Worm (Caenorhabditis elegans) whole organism, early embryonic: ENCODE data around the gene F53C11.1.

Experiments used
- B0310.2 ChIP-seq: sonication (generic microtip); optimal IDR thresholded peaks from 2 replicates; lab custom pipeline; 2016; ENCODE audit warnings: mild to moderate bottlenecking, missing genetic modification characterization, missing compliant biosample characterization
- F13C5.2 ChIP-seq: sonication (generic microtip); optimal IDR thresholded peaks from 2 replicates; lab custom pipeline; 2017; ENCODE audit warnings: mild to moderate bottlenecking, missing genetic modification characterization, inconsistent platforms, missing compliant biosample characterization
- aly-1 ChIP-seq: sonication (generic microtip); optimal IDR thresholded peaks from 2 replicates; lab custom pipeline; 2016; ENCODE audit warnings: missing genetic modification characterization, missing compliant biosample characterization
- ama-1 ChIP-seq: fragments of 150-350 bp; optimal IDR thresholded peaks from 2 replicates; lab custom pipeline; 2014
- ceh-13 ChIP-seq: fragments of 200-800 bp; sonication (Bioruptor generic); optimal IDR thresholded peaks from 2 replicates; lab custom pipeline; 2018; ENCODE audit warnings: mild to moderate bottlenecking, missing genetic modification characterization, missing compliant biosample characterization
- ceh-36 ChIP-seq: sonication (generic microtip); optimal IDR thresholded peaks from 2 replicates; lab custom pipeline; 2016; ENCODE audit warnings: missing genetic modification characterization, inconsistent platforms, missing compliant biosample characterization
- ets-7 ChIP-seq: sonication (generic microtip); optimal IDR thresholded peaks from 2 replicates; lab custom pipeline; 2016; ENCODE audit warnings: missing genotype, missing genetic modification characterization, missing compliant biosample characterization
- flt-1 ChIP-seq: fragments of 200-800 bp; sonication (Bioruptor generic); IDR thresholded peaks from 2 replicates; pipeline ENCODE4 v1.3.6; 2022; ENCODE audit warnings: missing genetic modification characterization, missing compliant biosample characterization
- hmbx-1 ChIP-seq: sonication (generic microtip); optimal IDR thresholded peaks from 2 replicates; lab custom pipeline; 2016; ENCODE audit warnings: mild to moderate bottlenecking, missing genetic modification characterization, missing compliant biosample characterization
- hmg-4 ChIP-seq: fragments of 200-800 bp; sonication (Bioruptor generic); optimal IDR thresholded peaks from 2 replicates; lab custom pipeline; 2018; ENCODE audit warnings: mild to moderate bottlenecking, missing genetic modification characterization, missing compliant biosample characterization
- hnd-1 ChIP-seq: sonication (generic microtip); optimal IDR thresholded peaks from 2 replicates; lab custom pipeline; 2016; ENCODE audit warnings: missing genetic modification characterization, missing compliant biosample characterization
- pes-1 ChIP-seq: fragments of 200-800 bp; sonication (Bioruptor generic); IDR thresholded peaks from 2 replicates; pipeline ENCODE4 v1.3.6; 2022; ENCODE audit warnings: missing genetic modification reagents, missing genetic modification characterization, missing compliant biosample characterization
- scrt-1 ChIP-seq: fragments of 200-800 bp; sonication (Bioruptor generic); IDR thresholded peaks from 2 replicates; pipeline ENCODE4 v1.3.6; 2022; ENCODE audit warnings: missing genetic modification characterization, missing compliant biosample characterization
- sea-1 ChIP-seq: fragments of 200-800 bp; sonication (Bioruptor generic); conservative IDR thresholded peaks from 2 replicates; pipeline ENCODE4 v1.3.6; 2022; ENCODE audit warnings: missing genetic modification characterization, missing compliant biosample characterization
- tbx-11 ChIP-seq: fragments of 200-800 bp; sonication (Bioruptor generic); IDR thresholded peaks from 2 replicates; pipeline ENCODE4 v1.3.6; 2022; ENCODE audit warnings: missing genetic modification characterization, missing compliant biosample characterization
- tbx-37 ChIP-seq: fragments of 200-800 bp; sonication (Bioruptor generic); conservative IDR thresholded peaks from 2 replicates; pipeline ENCODE4 v1.3.6; 2022; ENCODE audit warnings: missing genetic modification reagents, missing genetic modification characterization, missing compliant biosample characterization
- tra-4 ChIP-seq: sonication (generic microtip); optimal IDR thresholded peaks from 2 replicates; lab custom pipeline; 2017; ENCODE audit warnings: missing genetic modification characterization, missing compliant biosample characterization

F53C11.1 gene

DNA sequence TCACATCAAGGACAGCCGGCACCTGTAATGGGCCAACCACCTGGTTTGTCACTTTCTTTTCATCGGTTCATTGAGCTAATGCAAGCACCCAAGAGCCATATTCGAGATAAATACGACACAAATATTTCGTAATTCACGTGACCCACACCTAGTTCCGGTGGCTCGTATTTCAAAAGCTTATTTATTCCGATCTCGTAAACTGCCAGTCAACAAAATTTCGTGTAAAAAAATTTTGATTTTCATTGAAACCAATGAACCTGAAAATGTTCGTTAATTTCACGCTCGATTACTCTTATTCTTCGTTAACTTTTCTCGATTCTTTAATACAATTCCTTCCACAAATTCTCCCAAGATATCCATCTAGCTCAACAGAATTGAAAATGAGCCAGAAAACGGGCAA, 14.5 kb downstream of the F53C11.1 start:
- TF ChIP-seq aly-1: no peak
- no peak for TF ChIP-seq tra-4 (tag; lab: Kevin White, UChicago)
- TF ChIP-seq B0310.2 (tag; lab: Kevin White, UChicago): no peak
- no peak for TF ChIP-seq tbx-37 (GFP tag; lab: Robert Waterston, UW)
- TF ChIP-seq ama-1: no peak
- TF ChIP-seq sea-1: no peak
- no peak for TF ChIP-seq F13C5.2
- TF ChIP-seq pes-1: no peak

DNA sequence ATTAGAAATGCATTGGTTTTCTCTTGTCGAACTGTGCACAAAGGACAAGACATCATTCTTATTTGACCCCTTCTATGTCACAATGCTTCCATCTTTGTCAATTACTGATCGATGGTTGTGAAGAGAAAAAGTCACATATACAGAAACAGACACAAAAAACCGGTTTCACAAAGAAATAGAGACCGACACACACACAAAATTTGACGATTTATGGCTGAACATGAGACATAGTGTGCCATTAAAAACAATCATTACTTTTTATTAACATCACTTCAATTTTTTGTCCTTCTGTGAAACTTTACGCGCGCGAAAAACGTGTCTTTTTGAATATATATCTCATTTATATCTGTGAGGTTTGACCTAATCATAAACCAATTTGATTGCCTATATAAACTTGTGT, 15.0 kb downstream of the F53C11.1 start:
- TF ChIP-seq F13C5.2 (no peak), hmbx-1 (no peak), ceh-36 (tag; lab: Kevin White, UChicago) (no peak), sea-1 (no peak), hnd-1 (tag; lab: Kevin White, UChicago) (no peak), ets-7 (no peak), flt-1 (GFP tag; lab: Robert Waterston, UW) (no peak), tra-4 (tag; lab: Kevin White, UChicago) (no peak), scrt-1 (GFP tag; lab: Robert Waterston, UW) (no peak)

DNA sequence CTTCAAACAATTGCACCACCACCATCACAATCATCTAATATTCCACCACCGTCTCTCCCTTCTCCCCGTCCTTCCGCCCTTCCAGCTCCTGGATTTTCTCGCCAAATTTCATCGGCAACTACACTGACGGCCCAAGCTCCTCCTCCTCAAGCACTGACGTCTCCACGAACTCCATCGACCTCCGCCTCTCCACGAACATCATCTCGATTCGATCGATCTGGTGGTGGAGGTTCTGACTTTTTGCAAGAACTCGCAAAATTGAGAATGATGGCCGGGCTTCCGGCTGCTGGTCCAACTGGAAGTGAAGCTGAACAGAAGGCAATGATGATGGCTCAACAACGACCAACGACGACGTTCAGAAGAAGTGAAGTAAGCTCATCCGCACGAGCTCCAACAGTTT, 18.4 kb downstream of the F53C11.1 start:
- TF ChIP-seq tbx-11 (GFP tag; lab: Robert Waterston, UW): no peak
- TF ChIP-seq tra-4 (tag; lab: Kevin White, UChicago): no peak
- TF ChIP-seq ets-7: no peak
- TF ChIP-seq hmg-4: no peak
- no peak for TF ChIP-seq ceh-13 (GFP tag; lab: Kevin White, UChicago)
- TF ChIP-seq B0310.2 (tag; lab: Kevin White, UChicago): no peak
- TF ChIP-seq tbx-37 (GFP tag; lab: Robert Waterston, UW): no peak
- no peak for TF ChIP-seq hnd-1 (tag; lab: Kevin White, UChicago)
- no peak for TF ChIP-seq sea-1

DNA sequence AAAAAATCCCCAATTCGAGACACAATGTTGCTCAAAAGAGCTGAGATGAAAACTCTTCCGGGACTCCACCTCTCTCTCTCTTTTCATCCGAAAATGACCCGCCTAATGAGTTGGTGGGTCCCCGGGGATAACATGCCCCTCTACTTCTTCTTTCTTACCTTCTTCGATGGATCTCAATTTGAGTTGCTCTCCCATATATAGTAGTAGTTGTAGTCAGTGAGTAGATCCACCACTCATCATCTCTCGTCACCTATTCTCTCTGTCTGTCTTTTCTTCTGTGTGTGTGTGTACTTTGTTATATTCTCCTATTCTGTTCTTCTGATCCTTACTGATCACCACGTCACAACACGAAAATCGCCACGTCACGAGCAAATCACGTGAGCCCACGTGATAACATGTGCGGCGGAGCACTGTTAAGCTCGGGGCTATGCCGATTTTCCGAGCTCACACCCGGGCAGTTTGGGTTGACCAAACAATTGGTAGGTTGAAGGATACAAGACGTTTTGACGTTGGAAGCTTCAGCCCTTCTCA, 20.7 kb downstream of the F53C11.1 start, which contains the start of gene twk-32:
TSS of gene twk-32 (plus strand) at position 396 of the 531 bp plus-strand sequence.
- TF ChIP-seq scrt-1 (GFP tag; lab: Robert Waterston, UW) (no peak), F13C5.2 (no peak), ets-7 (no peak), sea-1 (no peak), B0310.2 (tag; lab: Kevin White, UChicago) (no peak), tbx-37 (GFP tag; lab: Robert Waterston, UW) (no peak), ceh-36 (tag; lab: Kevin White, UChicago) (no peak), pes-1 (no peak), aly-1 (no peak), hmbx-1 (no peak), tbx-11 (GFP tag; lab: Robert Waterston, UW) (no peak), flt-1 (GFP tag; lab: Robert Waterston, UW) (no peak), tra-4 (tag; lab: Kevin White, UChicago) (no peak), hmg-4 (no peak), hnd-1 (tag; lab: Kevin White, UChicago) (no peak), ceh-13 (GFP tag; lab: Kevin White, UChicago) (no peak), ama-1 (no peak)

DNA sequence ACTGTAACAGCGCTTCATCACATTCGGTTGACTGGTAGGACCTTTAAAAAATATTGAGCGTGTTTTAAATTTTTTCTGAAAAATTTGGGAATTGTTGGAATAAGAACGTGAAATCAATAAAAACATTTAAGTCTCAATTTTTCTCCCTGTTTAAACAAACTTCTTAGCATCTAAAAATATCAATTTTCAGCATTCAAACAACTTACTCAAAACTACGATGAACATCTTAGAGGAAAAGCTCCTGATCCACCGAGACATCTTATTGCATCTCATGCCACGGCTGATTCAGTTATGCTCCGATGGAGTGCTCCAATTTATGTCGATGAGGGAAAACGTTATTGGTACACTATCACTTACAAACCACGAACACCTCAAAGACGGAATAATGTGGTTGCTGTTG, 23.6 kb downstream of the F53C11.1 start:
- no peak for TF ChIP-seq ets-7

DNA sequence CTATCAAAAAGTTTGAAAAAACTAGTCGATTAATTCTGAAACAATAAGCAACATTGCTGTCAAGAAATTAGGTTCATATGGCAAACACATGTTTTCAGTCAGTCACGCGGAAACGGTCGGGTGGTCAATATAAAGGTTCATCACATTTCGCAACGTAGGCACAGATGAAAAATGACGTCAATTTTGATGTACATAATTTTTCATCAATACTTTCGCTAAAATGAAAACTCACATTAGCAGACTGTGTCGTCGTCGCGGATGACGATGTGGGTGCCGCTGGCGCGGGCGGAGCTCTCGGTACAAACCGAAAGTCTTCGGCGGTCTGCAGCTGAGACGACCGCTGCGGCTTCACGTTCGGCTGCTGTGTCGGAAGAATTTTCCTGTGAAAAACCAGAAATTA, 28.3 kb downstream of the F53C11.1 start, which contains the start of gene swan-2:
TSS of gene swan-2 (minus strand) at position 380 of the 400 bp plus-strand sequence.
- TF ChIP-seq F13C5.2: no peak
- TF ChIP-seq ama-1: peak; percentile 22
- 0 out of 2 replicates have a peak, but pooled peaks have one; percentile 40 for TF ChIP-seq sea-1
- TF ChIP-seq ceh-13 (GFP tag; lab: Kevin White, UChicago): no peak
- TF ChIP-seq hnd-1 (tag; lab: Kevin White, UChicago): no peak
- no peak for TF ChIP-seq tbx-37 (GFP tag; lab: Robert Waterston, UW)
- no peak for TF ChIP-seq tra-4 (tag; lab: Kevin White, UChicago)

DNA sequence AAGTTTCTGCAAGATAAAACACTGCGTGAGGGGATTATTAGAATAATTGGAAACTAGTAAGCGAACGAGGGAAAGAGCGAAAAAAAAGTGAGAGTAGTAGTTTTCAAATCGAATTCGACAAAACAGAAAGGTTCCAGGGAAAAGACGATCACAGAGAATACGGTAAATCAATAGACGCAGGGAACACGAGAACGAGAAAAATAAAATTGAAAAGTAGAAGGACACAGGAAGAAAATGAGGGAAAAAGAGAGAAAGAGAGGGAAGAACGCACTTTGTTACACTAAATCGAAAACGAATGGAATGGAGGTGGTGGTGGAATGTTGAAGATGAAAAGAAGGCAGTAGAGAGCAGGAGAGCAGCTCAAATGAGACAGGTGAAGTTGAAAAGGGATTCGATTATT, 31.6 kb downstream of the F53C11.1 start, which contains the start of gene swan-1:
TSS of gene swan-1 (minus strand) at position 6 of the 400 bp plus-strand sequence.
- TF ChIP-seq hmbx-1: no peak
- no peak for TF ChIP-seq F13C5.2
- TF ChIP-seq ama-1: no peak
- no peak for TF ChIP-seq aly-1
- TF ChIP-seq tbx-37 (GFP tag; lab: Robert Waterston, UW): no peak
- TF ChIP-seq flt-1 (GFP tag; lab: Robert Waterston, UW): no peak
- TF ChIP-seq ceh-36 (tag; lab: Kevin White, UChicago): no peak
- TF ChIP-seq hmg-4: no peak
- TF ChIP-seq tra-4 (tag; lab: Kevin White, UChicago): no peak
- TF ChIP-seq ets-7: no peak
- TF ChIP-seq B0310.2 (tag; lab: Kevin White, UChicago): no peak
- TF ChIP-seq tbx-11 (GFP tag; lab: Robert Waterston, UW): no peak
- TF ChIP-seq ceh-13 (GFP tag; lab: Kevin White, UChicago): no peak

DNA sequence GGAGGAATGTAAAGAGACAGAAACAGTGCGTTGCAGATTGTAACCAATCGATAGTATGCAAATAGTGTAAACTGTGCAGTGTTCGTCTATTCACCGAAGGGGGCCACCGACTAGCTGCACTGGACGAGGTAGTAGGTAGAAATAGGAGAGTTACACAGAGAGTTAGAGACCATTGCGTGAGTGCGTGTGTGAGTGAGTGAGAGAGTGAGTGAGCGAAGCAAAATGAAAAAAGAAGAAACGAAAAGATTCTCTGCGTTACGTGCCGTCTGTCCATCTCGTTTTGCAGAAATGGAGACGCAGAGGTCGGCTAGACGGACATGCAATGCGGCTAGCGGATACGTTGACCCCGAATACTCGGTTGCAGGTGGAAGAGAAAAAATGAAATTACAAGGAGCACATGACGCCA, 32.9 kb downstream of the F53C11.1 start:
- TF ChIP-seq hmg-4 (peak; percentile 88), aly-1 (peak; percentile 63), hnd-1 (tag; lab: Kevin White, UChicago) (no peak), ama-1 (no peak), F13C5.2 (peak; percentile 44)

DNA sequence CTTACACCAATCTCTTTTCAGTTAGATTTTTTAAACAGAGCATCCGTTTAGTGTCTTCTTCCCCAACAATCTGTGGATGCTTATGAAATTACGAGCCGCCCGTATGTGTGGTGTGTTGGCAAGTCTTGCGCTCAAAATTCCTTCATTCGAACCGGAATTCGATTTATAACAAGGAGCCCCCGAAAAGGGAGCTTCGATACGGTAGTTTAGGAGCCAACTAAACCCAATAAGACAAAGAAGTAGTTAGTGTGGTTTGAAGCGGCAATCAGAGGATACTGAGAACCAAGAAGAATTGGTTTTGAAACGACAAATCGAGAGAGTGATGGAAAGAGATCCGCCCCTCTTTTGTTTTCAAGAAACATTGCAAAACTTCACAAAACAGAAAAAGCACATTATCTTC, 36.7 kb downstream of the F53C11.1 start:
- TF ChIP-seq tra-4 (tag; lab: Kevin White, UChicago) (no peak), F13C5.2 (no peak), ceh-13 (GFP tag; lab: Kevin White, UChicago) (no peak), hmbx-1 (no peak), scrt-1 (GFP tag; lab: Robert Waterston, UW) (no peak), ceh-36 (tag; lab: Kevin White, UChicago) (no peak), ama-1 (no peak), tbx-11 (GFP tag; lab: Robert Waterston, UW) (no peak), sea-1 (no peak), hmg-4 (no peak), B0310.2 (tag; lab: Kevin White, UChicago) (no peak), tbx-37 (GFP tag; lab: Robert Waterston, UW) (no peak), hnd-1 (tag; lab: Kevin White, UChicago) (no peak), aly-1 (no peak), pes-1 (no peak), flt-1 (GFP tag; lab: Robert Waterston, UW) (no peak), ets-7 (no peak)
